Fruit fly (Drosophila melanogaster): ENCODE data around the gene CG5011.

DNA sequence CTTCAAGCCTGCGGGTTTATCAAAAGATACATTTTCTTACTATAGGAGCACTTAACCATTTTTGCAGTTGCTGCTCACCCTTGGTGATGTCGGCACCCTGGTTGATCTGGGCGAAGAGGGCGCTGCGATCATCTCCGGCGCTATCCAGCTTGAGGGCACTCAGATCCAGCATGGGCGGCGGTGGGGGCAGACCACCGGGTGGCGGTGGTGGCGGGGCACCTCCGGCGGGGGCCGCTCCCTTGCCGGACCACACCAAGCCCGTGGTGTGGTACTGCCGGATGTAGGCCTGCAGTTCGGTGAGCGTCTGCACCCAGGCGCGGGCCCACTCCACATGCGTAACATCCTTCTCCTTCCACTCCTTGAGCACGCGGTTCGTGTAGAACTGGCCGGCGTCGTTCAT lies 47.8 kb upstream of the CG5011 start:
- TF ChIP-seq CG32264 (GFP tag; optimal IDR thresholded peaks at IDR 0.05): no peak
- no peak for TF ChIP-seq usp (GFP tag; optimal IDR thresholded peaks at IDR 0.05)
- TF ChIP-seq pan (optimal IDR thresholded peaks at IDR 0.05): no peak
- no peak for TF ChIP-seq Hr78 (GFP tag; optimal IDR thresholded peaks at IDR 0.05)
- TF ChIP-seq br (GFP tag; optimal IDR thresholded peaks at IDR 0.05): no peak
- no peak for TF ChIP-seq fru (GFP tag; optimal IDR thresholded peaks at IDR 0.05)
